Worm (Caenorhabditis elegans) whole organism, L3 larva: Measurements from ENCODE around the gene phy-3.

Experiments used
- R02D3.7 ChIP-seq: fragments of 150-350 bp; optimal IDR thresholded peaks from 2 replicates; lab custom pipeline; 2014; ENCODE audit warnings: missing biosample characterization, missing genetic modification characterization
- ZK546.5 ChIP-seq: sonication (generic microtip); optimal IDR thresholded peaks from 2 replicates; lab custom pipeline; 2017; ENCODE audit warnings: missing biosample characterization, missing genetic modification characterization
- ceh-16 ChIP-seq: sonication (generic microtip); optimal IDR thresholded peaks from 2 replicates; lab custom pipeline; 2017; ENCODE audit warnings: missing biosample characterization, missing genetic modification characterization
- ceh-82 ChIP-seq: fragments of 150-350 bp; optimal IDR thresholded peaks from 2 replicates; lab custom pipeline; 2014; ENCODE audit warnings: missing biosample characterization, missing genetic modification characterization
- ceh-9 ChIP-seq: sonication (generic microtip); optimal IDR thresholded peaks from 2 replicates; lab custom pipeline; 2018; ENCODE audit warnings: missing biosample characterization, missing genetic modification characterization
- daf-12 ChIP-seq: fragments of 150-350 bp; optimal IDR thresholded peaks from 2 replicates; lab custom pipeline; 2014; ENCODE audit warnings: missing biosample characterization, missing genetic modification reagents, missing genetic modification characterization
- egl-27 ChIP-seq: sonication (generic microtip); optimal IDR thresholded peaks from 4 replicates; lab custom pipeline; 2017; ENCODE audit warnings: missing biosample characterization, missing genetic modification reagents, missing genetic modification characterization
- elt-1 ChIP-seq: fragments of 150-350 bp; optimal IDR thresholded peaks from 2 replicates; lab custom pipeline; 2014; ENCODE audit warnings: missing biosample characterization, missing genetic modification characterization
- elt-2 ChIP-seq: sonication (generic microtip); optimal IDR thresholded peaks from 2 replicates; lab custom pipeline; 2016; ENCODE audit warnings: missing genetic modification reagents, mild to moderate bottlenecking, missing genetic modification characterization, missing compliant biosample characterization
- eor-1 ChIP-seq, 2 experiments: fragments of 150-350 bp; optimal IDR thresholded peaks; 2 replicates each; lab custom pipeline; 2014 to 2018; ENCODE audit warnings: missing biosample characterization in 2 of 2, missing genetic modification characterization in 2 of 2
- fkh-10 ChIP-seq: sonication (generic microtip); optimal IDR thresholded peaks from 2 replicates; lab custom pipeline; 2017; ENCODE audit warnings: missing biosample characterization, missing genetic modification reagents, missing genetic modification characterization
- hmg-11 ChIP-seq: sonication (generic microtip); optimal IDR thresholded peaks from 2 replicates; lab custom pipeline; 2016; ENCODE audit warnings: missing genetic modification characterization, missing compliant biosample characterization
- jun-1 ChIP-seq: fragments of 150-350 bp; optimal IDR thresholded peaks from 2 replicates; lab custom pipeline; 2014; ENCODE audit warnings: missing biosample characterization, missing genetic modification reagents, missing genetic modification characterization
- nfya-1 ChIP-seq: sonication (generic microtip); optimal IDR thresholded peaks from 2 replicates; lab custom pipeline; 2017; ENCODE audit warnings: missing genetic modification characterization, mild to moderate bottlenecking, missing compliant biosample characterization, antibody characterized with exemption, moderate library complexity; ENCODE audit not compliant: insufficient read depth
- nhr-12 ChIP-seq: fragments of 150-350 bp; optimal IDR thresholded peaks from 2 replicates; lab custom pipeline; 2014; ENCODE audit warnings: missing biosample characterization, missing genetic modification characterization
- nhr-23 ChIP-seq: fragments of 150-350 bp; optimal IDR thresholded peaks from 2 replicates; lab custom pipeline; 2014; ENCODE audit warnings: missing biosample characterization, missing genetic modification reagents, missing genetic modification characterization
- nhr-237 ChIP-seq: fragments of 150-350 bp; optimal IDR thresholded peaks from 2 replicates; lab custom pipeline; 2014; ENCODE audit warnings: missing biosample characterization, missing genetic modification characterization
- nhr-25 ChIP-seq: sonication (generic microtip); optimal IDR thresholded peaks from 2 replicates; lab custom pipeline; 2017; ENCODE audit warnings: missing biosample characterization, missing genetic modification characterization
- nhr-28 ChIP-seq: fragments of 150-350 bp; optimal IDR thresholded peaks from 2 replicates; lab custom pipeline; 2014; ENCODE audit warnings: missing biosample characterization, missing genetic modification characterization
- nhr-77 ChIP-seq: fragments of 150-350 bp; optimal IDR thresholded peaks from 2 replicates; lab custom pipeline; 2014; ENCODE audit warnings: missing biosample characterization, missing genetic modification characterization
- pha-4 ChIP-seq: fragments of 150-350 bp; optimal IDR thresholded peaks from 2 replicates; lab custom pipeline; 2014; ENCODE audit warnings: missing biosample characterization, missing genetic modification reagents, missing genetic modification characterization
- pqm-1 ChIP-seq: fragments of 150-350 bp; optimal IDR thresholded peaks from 2 replicates; lab custom pipeline; 2017; ENCODE audit warnings: missing biosample characterization, missing genetic modification characterization, inconsistent platforms
- skn-1 ChIP-seq: fragments of 150-350 bp; optimal IDR thresholded peaks from 2 replicates; lab custom pipeline; 2014; ENCODE audit warnings: missing biosample characterization, missing genetic modification characterization
- tbx-2 ChIP-seq: sonication (generic microtip); optimal IDR thresholded peaks from 2 replicates; lab custom pipeline; 2016; ENCODE audit warnings: mild to moderate bottlenecking, missing genetic modification characterization, missing compliant biosample characterization
- unc-62 ChIP-seq: fragments of 150-350 bp; sonication (generic microtip); optimal IDR thresholded peaks from 4 replicates; lab custom pipeline; 2014; ENCODE audit warnings: missing biosample characterization, missing genetic modification reagents, missing genetic modification characterization
- ztf-4 ChIP-seq: fragments of 150-350 bp; optimal IDR thresholded peaks from 2 replicates; lab custom pipeline; 2014; ENCODE audit warnings: missing biosample characterization, missing genetic modification characterization

The phy-3 gene

DNA sequence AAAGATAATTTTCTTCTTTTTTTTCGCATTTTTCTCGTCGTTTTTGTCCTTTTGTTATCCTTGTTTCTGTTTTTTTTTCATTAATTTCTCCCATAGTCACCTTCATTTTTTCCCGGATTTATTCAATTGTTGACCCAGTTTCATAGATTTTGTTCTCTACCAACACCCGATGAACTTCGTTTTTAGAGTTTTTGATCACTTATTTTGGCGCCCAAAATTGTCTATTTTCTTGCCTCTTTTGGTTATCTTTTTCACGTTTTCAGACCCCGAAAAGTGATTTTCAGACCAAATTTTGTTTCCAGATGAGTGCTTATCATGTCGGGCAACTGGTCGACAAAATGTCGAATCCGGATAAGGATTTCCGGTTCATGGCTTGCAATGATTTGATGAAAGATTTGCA, 30.4 kb upstream of the phy-3 start, which contains the start of gene cand-1:
Gene cand-1 (plus strand): TSS at position 301 of the 400 bp plus-strand sequence.
- no peak for TF ChIP-seq jun-1 (tag; lab: Kevin White, UChicago)

DNA sequence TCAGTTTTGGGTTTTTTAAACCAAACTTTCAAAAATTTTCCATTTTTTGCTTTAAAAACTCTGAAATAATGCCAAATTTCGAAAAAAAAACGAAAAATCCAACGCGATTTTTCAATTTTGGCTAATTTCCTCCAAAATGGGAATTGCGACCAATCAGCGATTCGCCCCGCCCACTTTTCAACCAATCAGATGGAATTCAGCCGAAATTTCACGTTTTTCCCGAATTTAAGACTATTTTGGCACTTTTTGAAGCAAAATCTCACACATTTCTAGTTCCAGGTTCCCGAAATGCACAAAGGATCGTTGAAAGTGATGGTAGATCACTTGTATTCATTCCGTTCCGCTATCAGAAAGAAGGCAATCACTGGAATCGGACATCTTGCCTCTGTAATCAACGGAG, 28.2 kb upstream of the phy-3 start:
- TF ChIP-seq nfya-1 (tag; lab: Kevin White, UChicago) (peak; percentile 54), hmg-11 (tag; lab: Kevin White, UChicago) (no peak)

DNA sequence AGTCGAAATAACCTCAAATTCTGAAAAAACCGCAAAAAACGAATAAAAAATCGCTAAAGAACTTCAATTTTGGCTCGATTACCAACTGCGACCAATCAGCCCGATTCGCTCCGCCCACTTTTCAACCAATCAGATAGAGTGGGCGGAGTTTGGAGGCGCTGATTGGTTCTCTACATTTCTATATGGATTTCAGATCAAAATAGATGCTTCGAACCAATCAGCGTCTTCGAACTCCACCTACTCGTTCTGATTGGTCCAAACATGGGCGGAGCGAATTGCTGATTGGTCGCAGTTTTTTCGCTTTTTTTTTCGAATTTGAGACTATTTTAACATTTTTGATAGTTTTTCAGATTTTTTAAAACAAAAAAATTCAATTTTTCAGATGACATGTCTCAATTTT, 24.8 kb upstream of the phy-3 start:
- TF ChIP-seq nhr-23 (tag; lab: Kevin White, UChicago): no peak
- no peak for TF ChIP-seq ceh-82 (tag; lab: Kevin White, UChicago)
- peak; percentile 98 for TF ChIP-seq nfya-1 (tag; lab: Kevin White, UChicago)

DNA sequence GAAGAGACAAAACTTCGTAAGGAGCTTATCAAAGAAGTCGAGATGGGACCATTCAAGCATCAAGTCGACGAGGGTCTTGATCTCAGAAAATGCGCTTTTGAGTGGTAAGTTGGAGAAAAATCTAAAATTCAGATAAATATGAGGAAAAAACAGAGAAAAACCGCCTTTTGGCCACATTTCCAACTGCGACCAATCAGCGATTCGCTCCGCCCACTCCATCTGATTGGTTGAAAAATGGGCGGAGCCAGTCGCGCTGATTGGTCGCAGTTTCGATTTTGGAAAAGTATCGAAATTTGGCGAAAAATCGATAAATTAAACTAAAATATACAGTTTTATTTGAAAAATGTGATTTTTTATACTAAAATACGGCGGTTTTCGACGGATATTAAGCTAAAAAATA, 21.1 kb upstream of the phy-3 start:
- TF ChIP-seq nhr-77: no peak
- TF ChIP-seq unc-62 (GFP tag; lab: Kevin White, UChicago): no peak
- TF ChIP-seq eor-1 (tag; optimal IDR thresholded peaks at IDR 0.05; lab: Kevin White, UChicago): no peak
- peak; percentile 91 for TF ChIP-seq nfya-1 (tag; lab: Kevin White, UChicago)
- TF ChIP-seq nhr-23 (tag; lab: Kevin White, UChicago): no peak
- no peak for TF ChIP-seq elt-1
- TF ChIP-seq nhr-25 (tag; lab: Kevin White, UChicago): no peak
- TF ChIP-seq ceh-16 (tag; lab: Kevin White, UChicago): no peak
- TF ChIP-seq ztf-4: no peak
- TF ChIP-seq, all 47 proteins: peak for 1

DNA sequence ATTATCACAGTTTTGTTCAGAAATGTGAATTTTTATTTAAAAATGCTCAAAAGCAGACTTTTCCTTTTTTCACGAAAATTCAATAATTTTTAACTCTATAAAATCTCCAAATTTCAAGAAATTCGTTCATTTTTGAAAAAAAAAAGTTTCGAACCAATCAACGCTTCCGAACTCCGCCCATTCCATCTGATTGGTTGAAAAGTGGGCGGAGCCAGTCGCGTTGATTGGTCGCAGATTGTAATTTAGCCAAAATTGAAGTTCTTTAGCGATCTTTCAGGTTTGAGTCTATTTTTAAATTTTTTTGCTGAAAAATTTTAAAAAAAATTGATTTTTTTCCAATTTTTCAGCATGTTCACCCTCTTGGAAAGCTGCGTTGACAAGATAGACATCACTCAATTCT, 20.6 kb upstream of the phy-3 start:
- no peak for TF ChIP-seq fkh-10 (GFP tag; lab: Kevin White, UChicago)
- peak; percentile 99 for TF ChIP-seq nfya-1 (tag; lab: Kevin White, UChicago)
- no peak for TF ChIP-seq ceh-9 (tag; lab: Kevin White, UChicago)
- TF ChIP-seq ztf-4: no peak
- TF ChIP-seq R02D3.7 (tag; lab: Kevin White, UChicago): no peak

DNA sequence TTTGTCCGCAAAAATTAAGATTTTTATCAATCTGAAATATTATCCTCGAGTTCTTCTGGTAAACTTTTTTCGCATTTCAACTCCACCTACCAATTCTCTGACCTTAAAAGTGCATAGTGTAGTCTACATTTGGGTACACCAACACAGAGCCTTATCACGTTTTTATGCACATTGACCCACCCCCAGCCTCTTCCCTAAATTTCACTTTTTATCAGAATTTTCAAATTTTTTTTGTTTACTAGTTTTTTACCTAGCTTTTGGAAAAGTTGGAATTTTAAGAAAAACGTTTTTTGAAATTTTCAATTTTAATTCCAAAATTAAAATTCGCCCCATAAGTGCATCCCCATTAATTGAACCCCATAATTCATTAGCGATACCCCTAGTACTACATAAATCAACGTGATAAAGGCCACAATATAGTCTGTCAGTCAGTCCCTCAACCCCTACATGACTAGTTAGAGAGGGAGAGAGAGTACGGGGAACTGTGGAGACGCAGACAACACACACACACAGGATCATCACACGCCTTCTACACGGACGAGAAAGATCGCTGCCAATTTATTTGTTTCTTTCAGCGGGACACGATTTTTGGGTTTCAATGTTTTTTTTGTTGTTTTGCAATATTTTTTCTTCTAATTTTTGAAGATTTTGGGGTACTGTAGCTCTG, 18.3 kb upstream of the phy-3 start:
- TF ChIP-seq unc-62 (GFP tag; lab: Kevin White, UChicago) (peak; percentile 43), nfya-1 (tag; lab: Kevin White, UChicago) (peak; percentile 21), ZK546.5 (tag; lab: Kevin White, UChicago) (no peak), elt-2 (peak; percentile 36)

DNA sequence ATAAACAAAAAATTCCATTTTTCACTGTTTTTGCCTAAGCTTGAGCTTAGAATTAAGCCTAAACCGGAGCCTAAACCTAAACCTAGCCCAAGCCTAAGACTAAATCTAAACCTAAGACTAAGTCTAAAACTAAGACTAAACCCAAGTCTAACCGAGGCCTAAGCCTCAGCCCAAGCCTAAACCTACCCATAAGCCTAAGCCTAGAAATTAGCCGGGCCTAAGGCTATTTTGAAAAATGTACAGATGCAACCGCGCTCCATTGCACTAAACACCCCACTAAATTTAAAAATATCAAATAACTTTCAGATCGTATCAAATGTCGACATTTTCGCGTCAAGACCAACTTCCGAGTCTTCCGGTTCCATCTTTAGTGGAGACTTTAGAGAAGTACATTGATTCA, 17.7 kb upstream of the phy-3 start, which contains the start of gene T20B3.1:
Gene T20B3.1 (plus strand): TSS at position 301 of the 400 bp plus-strand sequence.
- no peak for TF ChIP-seq tbx-2

DNA sequence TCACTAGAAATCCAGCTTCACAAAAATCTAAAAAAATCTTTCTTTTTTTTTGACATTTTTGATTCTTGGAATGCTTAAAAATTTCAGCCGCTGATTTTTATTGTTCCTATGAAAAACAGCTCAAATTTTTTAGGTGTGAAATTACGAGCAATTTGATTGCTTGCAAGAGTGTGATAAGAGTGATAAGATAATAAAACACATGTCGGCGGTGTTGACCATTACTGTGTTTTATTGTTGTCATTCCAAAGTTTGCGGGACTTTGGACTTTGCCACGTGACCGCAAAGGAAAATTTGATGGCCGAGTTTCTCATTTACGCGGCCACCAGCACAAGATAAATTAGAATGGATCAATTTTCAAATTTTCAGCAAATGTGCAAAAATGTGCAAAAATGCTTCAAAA, 16.3 kb upstream of the phy-3 start:
- TF ChIP-seq nhr-237 (tag; lab: Kevin White, UChicago) (no peak), pha-4 (tag; lab: Kevin White, UChicago) (no peak), R02D3.7 (tag; lab: Kevin White, UChicago) (no peak), nhr-25 (tag; lab: Kevin White, UChicago) (no peak), skn-1 (tag; lab: Kevin White, UChicago) (no peak), ztf-4 (no peak), egl-27 (tag; lab: Kevin White, UChicago) (no peak), nfya-1 (tag; lab: Kevin White, UChicago) (no peak), pqm-1 (tag; lab: Kevin White, UChicago) (peak; percentile 80), unc-62 (GFP tag; lab: Kevin White, UChicago) (no peak), daf-12 (tag; lab: Kevin White, UChicago) (no peak), nhr-28 (tag; lab: Kevin White, UChicago) (no peak), eor-1 (tag; optimal IDR thresholded peaks at IDR 0.05; lab: Kevin White, UChicago) (no peak), elt-2 (peak; percentile 88), nhr-12 (no peak)
- TF ChIP-seq, all 47 proteins: peak for 2
